Fruit fly (Drosophila melanogaster): ENCODE data around the gene bbx.

bbx gene

DNA sequence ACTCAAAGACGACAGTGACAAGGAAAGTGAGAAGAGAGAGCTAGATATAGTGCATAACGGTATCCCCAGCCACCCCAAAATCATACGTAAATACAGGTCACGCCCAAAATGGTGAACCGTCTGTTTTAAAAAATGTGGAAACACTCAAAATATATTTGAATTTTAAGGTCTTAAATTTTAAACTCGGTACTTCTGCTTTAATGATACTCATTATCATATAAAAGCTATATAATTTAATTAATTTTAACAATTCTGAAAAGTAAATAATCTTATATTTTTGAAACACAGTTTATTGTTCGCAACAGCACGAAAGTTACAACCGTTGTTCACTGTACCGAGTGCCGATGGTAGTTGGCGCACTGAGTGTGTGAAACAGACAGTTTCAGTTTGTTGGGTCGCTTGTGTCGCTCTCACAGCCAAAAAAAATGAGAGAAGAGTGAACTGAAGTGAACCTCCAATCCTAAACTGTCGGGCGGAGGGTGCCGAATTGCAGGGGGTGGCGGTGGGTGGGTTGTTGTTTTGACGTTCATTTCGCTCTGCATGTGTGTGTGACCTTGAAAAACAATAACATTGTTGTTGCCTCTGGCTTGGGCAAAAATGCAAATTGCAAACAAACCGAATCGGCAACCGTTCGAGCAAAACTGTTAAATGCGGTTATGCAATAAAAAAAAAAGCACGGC lies 3.6 kb downstream of the bbx start (continued):
- TF ChIP-seq CG6654 (GFP tag; optimal IDR thresholded peaks at IDR 0.05) = peak; percentile 80
- TF ChIP-seq CG10565 (GFP tag; optimal IDR thresholded peaks at IDR 0.05) = no peak
- TF ChIP-seq Elba2 (GFP tag; optimal IDR thresholded peaks at IDR 0.05) = no peak
- TF ChIP-seq Camta (GFP tag; optimal IDR thresholded peaks at IDR 0.05) = no peak
- peak; percentile 33 for TF ChIP-seq gcm2 (GFP tag; optimal IDR thresholded peaks at IDR 0.05)
- TF ChIP-seq CG10462 (GFP tag; optimal IDR thresholded peaks at IDR 0.05) = peak; percentile 78
- TF ChIP-seq Neu2 (GFP tag; optimal IDR thresholded peaks at IDR 0.05; ENCODE audit: borderline replicate concordance) = no peak
- peak; percentile 95 for TF ChIP-seq CG15269 (tag; optimal IDR thresholded peaks at IDR 0.05)
- peak; percentile 91 for TF ChIP-seq Fer2 (tag; optimal IDR thresholded peaks at IDR 0.05)
- peak; percentile 91 for TF ChIP-seq sens (GFP tag)
- no peak for TF ChIP-seq CG7745 (tag; optimal IDR thresholded peaks at IDR 0.05)
- TF ChIP-seq chm (GFP tag; IDR thresholded peaks at IDR 0.05) = no peak; the same call in 1 of the 2 replicates
- TF ChIP-seq CG17568 (GFP tag; optimal IDR thresholded peaks at IDR 0.05) = peak; percentile 87
- peak; percentile 72 for TF ChIP-seq CG4707 (GFP tag; optimal IDR thresholded peaks at IDR 0.05)
- peak; percentile 9 for TF ChIP-seq MESR4 (GFP tag; optimal IDR thresholded peaks at IDR 0.05)
- TF ChIP-seq CG10654 (GFP tag; optimal IDR thresholded peaks at IDR 0.05) = peak; percentile 78
- TF ChIP-seq Tbp (GFP tag; optimal IDR thresholded peaks at IDR 0.05) = no peak
- TF ChIP-seq nerfin-2 (GFP tag; IDR thresholded peaks at IDR 0.05; ENCODE audit: partially characterized antibody) = no peak
- peak; percentile 35 for TF ChIP-seq maf-S (GFP tag; optimal IDR thresholded peaks at IDR 0.05)
- TF ChIP-seq disco-r (GFP tag; optimal IDR thresholded peaks at IDR 0.05) = no peak
- peak; percentile 74 for TF ChIP-seq Poxn (GFP tag; IDR thresholded peaks at IDR 0.05)
- TF ChIP-seq Nf-YB (GFP tag; optimal IDR thresholded peaks at IDR 0.05) = peak; percentile 80
- peak; percentile 89 for TF ChIP-seq CG6689 (GFP tag; IDR thresholded peaks at IDR 0.05)
- TF ChIP-seq ro (GFP tag; IDR thresholded peaks at IDR 0.05) = no peak; the same call in 1 of the 2 replicates
- peak; percentile 86 for TF ChIP-seq CG32767 (GFP tag; IDR thresholded peaks at IDR 0.05)
- peak; percentile 72 for TF ChIP-seq CG18011 (GFP tag; optimal IDR thresholded peaks at IDR 0.05)
- TF ChIP-seq HLH54F (GFP tag; optimal IDR thresholded peaks at IDR 0.05) = peak; percentile 42
- TF ChIP-seq Ada2b (GFP tag; IDR thresholded peaks at IDR 0.05) = peak; percentile 90
- peak; percentile 93 for TF ChIP-seq slbo (GFP tag; IDR thresholded peaks at IDR 0.05)
- peak; percentile 88 for TF ChIP-seq HmgZ (tag; optimal IDR thresholded peaks at IDR 0.05)
- TF ChIP-seq CG12155 (GFP tag; optimal IDR thresholded peaks at IDR 0.05) = peak; percentile 83
- peak; percentile 89 for TF ChIP-seq gsb-n (tag; optimal IDR thresholded peaks at IDR 0.05)
- peak; percentile 87 for TF ChIP-seq salm (tag; optimal IDR thresholded peaks at IDR 0.05)
- peak; percentile 94 for TF ChIP-seq CG17361 (GFP tag; IDR thresholded peaks at IDR 0.05)
- TF ChIP-seq Jarid2 (GFP tag; optimal IDR thresholded peaks at IDR 0.05) = peak; percentile 72
- TF ChIP-seq CG13296 (GFP tag; optimal IDR thresholded peaks at IDR 0.05) = peak; percentile 96
- TF ChIP-seq Xrp1 (GFP tag; IDR thresholded peaks at IDR 0.05) = peak; percentile 85
- peak; percentile 84 for TF ChIP-seq crol (GFP tag; IDR thresholded peaks at IDR 0.05)
- peak; percentile 58 for TF ChIP-seq Mad (GFP tag; optimal IDR thresholded peaks at IDR 0.05)
- TF ChIP-seq Atf6 (GFP tag; IDR thresholded peaks at IDR 0.05) = peak; percentile 89
- peak; percentile 90 for TF ChIP-seq scrt (GFP tag; optimal IDR thresholded peaks at IDR 0.05)
- TF ChIP-seq unc-4 (GFP tag; IDR thresholded peaks at IDR 0.05; ENCODE audit: partially characterized antibody) = 0 out of 2 replicates have a peak, but pooled peaks have one; percentile 27
- no peak; the same call in 1 of the 2 replicates for TF ChIP-seq CkIIα-i1 (GFP tag; IDR thresholded peaks at IDR 0.05)
- peak; percentile 14 for TF ChIP-seq gro (GFP tag; optimal IDR thresholded peaks at IDR 0.05)
- no peak for TF ChIP-seq gt (GFP tag; IDR thresholded peaks at IDR 0.05)
- TF ChIP-seq CG34376 (GFP tag; optimal IDR thresholded peaks at IDR 0.05) = peak; percentile 94
- peak; percentile 82 for TF ChIP-seq CG12769 (tag; optimal IDR thresholded peaks at IDR 0.05)
- peak; percentile 84 for TF ChIP-seq gsb (GFP tag; IDR thresholded peaks at IDR 0.05)
- peak; percentile 86 for TF ChIP-seq CG9437 (GFP tag; optimal IDR thresholded peaks at IDR 0.05)
- TF ChIP-seq Gsc (GFP tag; IDR thresholded peaks at IDR 0.05) = peak; percentile 69

All from whole organism, embryonic.